Fruit fly (Drosophila melanogaster): Measurements from ENCODE around the gene Odj.

Gene Odj

DNA sequence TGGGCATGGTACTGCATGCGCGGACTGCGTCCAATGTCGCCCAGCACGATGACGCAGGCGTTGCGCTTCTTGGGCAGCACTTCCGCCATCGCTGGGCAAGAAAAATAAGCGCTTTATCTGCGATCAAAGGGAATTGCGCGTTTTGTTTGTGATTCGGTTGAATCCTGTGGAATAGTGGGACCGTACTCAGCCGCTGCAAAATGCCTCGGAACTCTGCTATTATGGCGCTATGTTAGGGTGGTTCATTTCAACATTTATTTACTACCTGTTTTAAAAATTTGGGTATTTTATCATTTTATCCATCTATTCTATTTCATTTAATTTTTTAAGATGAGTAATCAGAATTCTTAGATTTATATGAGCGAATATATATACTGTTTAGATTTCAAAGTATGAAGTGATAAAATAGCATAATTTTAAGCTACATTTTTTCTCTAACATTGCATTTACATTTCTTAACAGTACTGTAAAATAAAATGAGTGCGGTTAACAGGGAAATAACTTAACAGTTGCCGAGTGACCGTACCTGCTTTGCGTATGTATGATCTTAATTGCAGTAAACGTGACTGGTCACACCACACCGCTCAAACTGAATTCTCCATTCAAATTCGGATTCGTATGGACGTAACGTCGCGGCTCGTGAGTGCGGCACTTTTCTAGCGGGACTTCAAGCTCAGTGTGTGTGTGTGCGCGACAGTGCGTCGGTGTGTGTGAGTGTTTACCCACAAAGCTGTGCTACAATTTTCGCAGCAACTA, 2.1 kb upstream of the Odj start, which contains the start of the genes Alg1 and tinc (continued):
- TF ChIP-seq Hey (tag; optimal IDR thresholded peaks at IDR 0.05) (no peak), Bteb2 (GFP tag; optimal IDR thresholded peaks at IDR 0.05) (peak; percentile 26), CG11723 (GFP tag; optimal IDR thresholded peaks at IDR 0.05) (peak; percentile 14), CG3995 (GFP tag; optimal IDR thresholded peaks at IDR 0.05) (peak; percentile 12), CG17912 (GFP tag; optimal IDR thresholded peaks at IDR 0.05) (no peak), wek (GFP tag; optimal IDR thresholded peaks at IDR 0.05) (peak; percentile 87), Opbp (GFP tag; IDR thresholded peaks at IDR 0.05; ENCODE audit: partially characterized antibody) (peak; percentile 50; the same call in 1 of the 3 replicates), gfzf (GFP tag; optimal IDR thresholded peaks at IDR 0.05) (peak; percentile 89), CG1647 (GFP tag; optimal IDR thresholded peaks at IDR 0.05) (no peak), hth (optimal IDR thresholded peaks at IDR 0.05) (no peak), CG8944 (GFP tag; optimal IDR thresholded peaks at IDR 0.05) (no peak), CG1832 (GFP tag; optimal IDR thresholded peaks at IDR 0.05) (no peak), CG31441 (GFP tag; IDR thresholded peaks at IDR 0.05) (peak; percentile 71), CG14014 (GFP tag; IDR thresholded peaks at IDR 0.05) (0 out of 2 replicates have a peak, but pooled peaks have one; percentile 40), pum (GFP tag; optimal IDR thresholded peaks at IDR 0.05) (peak; percentile 0), CG30020 (tag; optimal IDR thresholded peaks at IDR 0.05) (peak; percentile 66), CG15011 (GFP tag; optimal IDR thresholded peaks at IDR 0.05) (no peak), tx (GFP tag; optimal IDR thresholded peaks at IDR 0.05) (peak; percentile 6), kay (GFP tag; optimal IDR thresholded peaks at IDR 0.05) (peak; percentile 21), CG13894 (tag; optimal IDR thresholded peaks at IDR 0.05) (peak; percentile 81), CG12942 (GFP tag; optimal IDR thresholded peaks at IDR 0.05) (no peak), Fer2 (tag; optimal IDR thresholded peaks at IDR 0.05) (peak; percentile 65), stc (GFP tag; IDR thresholded peaks at IDR 0.05) (peak; percentile 61; the same call in 1 of the 2 replicates), C15 (GFP tag; IDR thresholded peaks at IDR 0.05) (no peak), CG6854 (GFP tag; optimal IDR thresholded peaks at IDR 0.05) (peak; percentile 41), jing (GFP tag; optimal IDR thresholded peaks at IDR 0.05) (no peak), Xbp1 (GFP tag; optimal IDR thresholded peaks at IDR 0.05) (peak; percentile 64), CG11085 (GFP tag; IDR thresholded peaks at IDR 0.05) (peak; percentile 53; the same call in 1 of the 2 replicates), CG4730 (GFP tag; IDR thresholded peaks at IDR 0.05) (no peak), twi (tag; optimal IDR thresholded peaks at IDR 0.05) (peak; percentile 63), run (tag; optimal IDR thresholded peaks at IDR 0.05) (peak; percentile 37), CG17802 (tag; optimal IDR thresholded peaks at IDR 0.05) (no peak), amos (GFP tag; IDR thresholded peaks at IDR 0.05; ENCODE audit: partially characterized antibody) (peak; percentile 47), wdn (GFP tag; IDR thresholded peaks at IDR 0.05) (0 out of 2 replicates have a peak, but pooled peaks have one; percentile 32), Abd-B (GFP tag; optimal IDR thresholded peaks at IDR 0.05) (peak; percentile 8), CG17385 (GFP tag; optimal IDR thresholded peaks at IDR 0.05) (peak; percentile 63), NC2α (GFP tag; optimal IDR thresholded peaks at IDR 0.05) (no peak), Rx (GFP tag; IDR thresholded peaks at IDR 0.05) (no peak), odd (GFP tag; optimal IDR thresholded peaks at IDR 0.05) (no peak), caup (GFP tag; optimal IDR thresholded peaks at IDR 0.05; ENCODE audit: severe bottlenecking) (no peak), Dref (GFP tag; IDR thresholded peaks at IDR 0.05) (no peak), lola (GFP tag; optimal IDR thresholded peaks at IDR 0.05) (peak in 1 of 3 experiments; percentile 64), CG30431 (GFP tag; optimal IDR thresholded peaks at IDR 0.05) (no peak), CkIIα-i1 (GFP tag; IDR thresholded peaks at IDR 0.05) (no peak), CG14710 (tag; optimal IDR thresholded peaks at IDR 0.05) (peak; percentile 85), HmgD (GFP tag; optimal IDR thresholded peaks at IDR 0.05) (peak; percentile 20), bsh (GFP tag; optimal IDR thresholded peaks at IDR 0.05) (peak in 1 of 2 experiments; percentile 68), CG7556 (GFP tag; optimal IDR thresholded peaks at IDR 0.05) (peak; percentile 72), Ets65A (GFP tag) (peak; percentile 63)
